Fruit fly (Drosophila melanogaster) whole organism, embryonic: ENCODE data around the gene NELF-B.

ENCODE experiments used
- Aef1 ChIP-seq: fragments of 200-800 bp; sonication (Bioruptor generic); IDR thresholded peaks from 3 replicates; pipeline ENCODE4 v1.3.6; 2022; ENCODE audit warnings: missing biosample characterization, missing genetic modification characterization
- B-H1 ChIP-seq: fragments of 200-800 bp; sonication (Bioruptor generic); IDR thresholded peaks from 3 replicates; pipeline ENCODE4 v1.3.6; 2022; ENCODE audit warnings: missing biosample characterization, missing genetic modification characterization
- B-H2 ChIP-seq: fragments of 200-800 bp; sonication (Bioruptor generic); optimal IDR thresholded peaks from 2 replicates; lab custom pipeline; 2018; ENCODE audit warnings: missing biosample characterization, mild to moderate bottlenecking, missing genetic modification characterization
- Blimp-1 ChIP-seq: fragments of 200-800 bp; sonication (Bioruptor generic); optimal IDR thresholded peaks from 3 replicates; lab custom pipeline; 2018; ENCODE audit warnings: missing biosample characterization, missing genetic modification characterization, mild to moderate bottlenecking, moderate library complexity, missing genetic modification reagents
- CG10147 ChIP-seq: fragments of 200-800 bp; sonication (Bioruptor generic); optimal IDR thresholded peaks from 2 replicates; lab custom pipeline; 2019; ENCODE audit warnings: missing biosample characterization, mild to moderate bottlenecking, missing genetic modification characterization, moderate library complexity
- CG11247 ChIP-seq: fragments of 200-800 bp; sonication (Bioruptor generic); IDR thresholded peaks from 2 replicates; pipeline ENCODE4 v1.3.6; 2022; ENCODE audit warnings: missing biosample characterization, missing genetic modification characterization
- CG11456 ChIP-seq: fragments of 200-800 bp; sonication (Bioruptor generic); IDR thresholded peaks from 3 replicates; pipeline ENCODE4 v1.3.6; 2022; ENCODE audit warnings: missing biosample characterization, missing genetic modification characterization
- CG12299 ChIP-seq: fragments of 200-800 bp; sonication (Bioruptor generic); optimal IDR thresholded peaks from 2 replicates; lab custom pipeline; 2018; ENCODE audit warnings: missing biosample characterization, mild to moderate bottlenecking, missing genetic modification characterization
- CG1233 ChIP-seq: fragments of 200-800 bp; sonication (Bioruptor generic); optimal IDR thresholded peaks from 4 replicates; lab custom pipeline; 2018; ENCODE audit warnings: missing biosample characterization, mild to moderate bottlenecking, missing genetic modification characterization
- CG12659 ChIP-seq: fragments of 200-800 bp; sonication (Bioruptor generic); optimal IDR thresholded peaks from 3 replicates; lab custom pipeline; 2017; ENCODE audit warnings: mild to moderate bottlenecking, missing biosample characterization, missing genetic modification reagents, missing genetic modification characterization
- CG1529 ChIP-seq: fragments of 200-800 bp; sonication (Bioruptor generic); optimal IDR thresholded peaks from 3 replicates; lab custom pipeline; 2018; ENCODE audit warnings: missing biosample characterization, missing genetic modification characterization
- CG15601 ChIP-seq: fragments of 200-800 bp; sonication (Bioruptor generic); optimal IDR thresholded peaks from 3 replicates; lab custom pipeline; 2019; ENCODE audit warnings: missing biosample characterization, mild to moderate bottlenecking, missing genetic modification characterization, moderate library complexity
- CG17568 ChIP-seq: fragments of 200-800 bp; sonication (Bioruptor generic); optimal IDR thresholded peaks from 2 replicates; lab custom pipeline; 2018; ENCODE audit warnings: missing biosample characterization, mild to moderate bottlenecking, missing genetic modification characterization, moderate library complexity
- CG1792 ChIP-seq: fragments of 200-800 bp; sonication (Bioruptor generic); optimal IDR thresholded peaks from 2 replicates; lab custom pipeline; 2016; ENCODE audit warnings: missing biosample characterization, missing genetic modification characterization
- CG18619 ChIP-seq: fragments of 200-800 bp; sonication (Bioruptor generic); optimal IDR thresholded peaks from 3 replicates; lab custom pipeline; 2017; ENCODE audit warnings: missing biosample characterization, mild to moderate bottlenecking, missing genetic modification characterization
- CG2116 ChIP-seq: fragments of 200-800 bp; sonication (Bioruptor generic); optimal IDR thresholded peaks from 3 replicates; lab custom pipeline; 2018; ENCODE audit warnings: missing biosample characterization, mild to moderate bottlenecking, missing genetic modification characterization
- CG2712 ChIP-seq: fragments of 200-800 bp; optimal IDR thresholded peaks from 3 replicates; lab custom pipeline; 2019; ENCODE audit warnings: missing biosample characterization, mild to moderate bottlenecking, missing genetic modification characterization, moderate library complexity
- CG3163 ChIP-seq: fragments of 200-800 bp; sonication (Bioruptor generic); optimal IDR thresholded peaks from 3 replicates; lab custom pipeline; 2016; ENCODE audit warnings: missing biosample characterization, missing genetic modification characterization
- CG43689 ChIP-seq: fragments of 200-800 bp; sonication (Bioruptor generic); IDR thresholded peaks from 2 replicates; pipeline ENCODE4 v1.3.6; 2022; ENCODE audit warnings: missing biosample characterization, missing genetic modification characterization
- CG4707 ChIP-seq: fragments of 200-800 bp; sonication (Bioruptor generic); optimal IDR thresholded peaks from 2 replicates; lab custom pipeline; 2018; ENCODE audit warnings: missing biosample characterization, mild to moderate bottlenecking, missing genetic modification characterization, moderate library complexity
- CG5180 ChIP-seq: fragments of 200-800 bp; sonication (Bioruptor generic); optimal IDR thresholded peaks from 3 replicates; lab custom pipeline; 2017; ENCODE audit warnings: missing biosample characterization, missing genetic modification characterization, mild to moderate bottlenecking, moderate library complexity, missing genetic modification reagents
- CTCF ChIP-seq: fragments of 200-800 bp; sonication (Bioruptor generic); optimal IDR thresholded peaks from 2 replicates; lab custom pipeline; 2017; ENCODE audit warnings: missing biosample characterization, mild to moderate bottlenecking, missing genetic modification characterization, moderate library complexity
- D ChIP-seq, 2 experiments: fragments of 200-800 bp in 1 of 2; fragments of >200 bp in 1 of 2; sonication (Bioruptor generic) in 1 of 2; optimal IDR thresholded peaks; 2 replicates in 1 of 2; 3 replicates in 1 of 2; lab custom pipeline; 2017; ENCODE audit warnings: mild to moderate bottlenecking in 1 of 2, missing biosample characterization in 1 of 2, missing genetic modification characterization in 1 of 2, missing genetic modification reagents in 1 of 2
- Dip2 ChIP-seq: fragments of 200-800 bp; sonication (Bioruptor generic); IDR thresholded peaks from 2 replicates; pipeline ENCODE4 v1.3.6; 2022; ENCODE audit warnings: missing biosample characterization, missing genetic modification characterization
- HmgZ ChIP-seq: fragments of 200-800 bp; sonication (Bioruptor generic); optimal IDR thresholded peaks from 2 replicates; lab custom pipeline; 2018; ENCODE audit warnings: missing biosample characterization, mild to moderate bottlenecking, missing genetic modification characterization
- Hr39 ChIP-seq: fragments of >200 bp; optimal IDR thresholded peaks from 2 replicates; lab custom pipeline; 2017
- Hsf ChIP-seq: fragments of 200-800 bp; sonication (Bioruptor generic); optimal IDR thresholded peaks from 3 replicates; lab custom pipeline; 2016; ENCODE audit warnings: missing biosample characterization, missing genetic modification characterization
- Max ChIP-seq: fragments of 200-800 bp; sonication (Bioruptor generic); optimal IDR thresholded peaks from 2 replicates; lab custom pipeline; 2016; ENCODE audit warnings: missing biosample characterization, mild to moderate bottlenecking, missing genetic modification characterization
- PHDP ChIP-seq: fragments of 200-800 bp; sonication (Bioruptor generic); optimal IDR thresholded peaks from 3 replicates; lab custom pipeline; 2018; ENCODE audit warnings: missing biosample characterization, mild to moderate bottlenecking, missing genetic modification characterization, moderate library complexity
- Ssrp ChIP-seq: fragments of 200-800 bp; sonication (Bioruptor generic); optimal IDR thresholded peaks from 2 replicates; lab custom pipeline; 2018; ENCODE audit warnings: missing biosample characterization, mild to moderate bottlenecking, missing genetic modification characterization, moderate library complexity
- Taf1 ChIP-seq: fragments of 200-800 bp; sonication (Bioruptor generic); IDR thresholded peaks from 2 replicates; pipeline ENCODE4 v1.3.6; 2022; ENCODE audit warnings: missing biosample characterization, missing genetic modification characterization
- Tbp ChIP-seq: fragments of >200 bp; optimal IDR thresholded peaks from 2 replicates; lab custom pipeline; 2018; ENCODE audit warnings: missing biosample characterization, missing genetic modification characterization
- al ChIP-seq: fragments of 200-800 bp; sonication (Bioruptor generic); IDR thresholded peaks from 2 replicates; pipeline ENCODE4 v1.3.6; 2022; ENCODE audit warnings: missing biosample characterization, missing genetic modification characterization
- bsh ChIP-seq, 2 experiments: fragments of 200-800 bp; sonication (Bioruptor generic); optimal IDR thresholded peaks; 2 replicates each; lab custom pipeline; 2017 to 2018; ENCODE audit warnings: mild to moderate bottlenecking in 2 of 2, missing biosample characterization in 2 of 2, missing genetic modification characterization in 2 of 2, moderate library complexity in 1 of 2
- cas ChIP-seq: fragments of 200-800 bp; sonication (Bioruptor generic); IDR thresholded peaks from 2 replicates; pipeline ENCODE4 v1.3.6; 2022; ENCODE audit warnings: missing biosample characterization, missing genetic modification characterization
- cg ChIP-seq: fragments of 200-800 bp; sonication (Bioruptor generic); optimal IDR thresholded peaks from 3 replicates; lab custom pipeline; 2019; ENCODE audit warnings: missing biosample characterization, mild to moderate bottlenecking, missing genetic modification characterization, moderate library complexity
- fd64A ChIP-seq: fragments of 200-800 bp; sonication (Bioruptor generic); optimal IDR thresholded peaks from 3 replicates; lab custom pipeline; 2018; ENCODE audit warnings: missing biosample characterization, mild to moderate bottlenecking, missing genetic modification characterization
- gfzf ChIP-seq: fragments of 200-800 bp; sonication (Bioruptor generic); optimal IDR thresholded peaks from 2 replicates; lab custom pipeline; 2016; ENCODE audit warnings: missing biosample characterization, mild to moderate bottlenecking, missing genetic modification characterization, moderate library complexity
- lbe ChIP-seq: fragments of 200-800 bp; sonication (Bioruptor generic); optimal IDR thresholded peaks from 2 replicates; lab custom pipeline; 2016; ENCODE audit warnings: missing biosample characterization, mild to moderate bottlenecking, missing genetic modification characterization
- nom ChIP-seq: fragments of 200-800 bp; sonication (Bioruptor generic); optimal IDR thresholded peaks from 2 replicates; lab custom pipeline; 2017; ENCODE audit warnings: missing biosample characterization, missing genetic modification characterization, mild to moderate bottlenecking, moderate library complexity, missing genetic modification reagents
- otp ChIP-seq: fragments of 200-800 bp; sonication (Bioruptor generic); IDR thresholded peaks from 3 replicates; pipeline ENCODE4, ENCODE4 v1.3.6; 2022; ENCODE audit warnings: missing biosample characterization, missing genetic modification characterization
- phol ChIP-seq: fragments of 200-800 bp; sonication (Bioruptor generic); optimal IDR thresholded peaks from 3 replicates; lab custom pipeline; 2018; ENCODE audit warnings: missing biosample characterization, mild to moderate bottlenecking, missing genetic modification characterization, moderate library complexity
- pita ChIP-seq: fragments of 200-800 bp; sonication (Bioruptor generic); optimal IDR thresholded peaks from 2 replicates; lab custom pipeline; 2017; ENCODE audit warnings: missing biosample characterization, mild to moderate bottlenecking, missing genetic modification characterization
- pnt ChIP-seq: fragments of 200-800 bp; sonication (Bioruptor generic); optimal IDR thresholded peaks from 3 replicates; lab custom pipeline; 2016; ENCODE audit warnings: missing biosample characterization, missing genetic modification characterization
- pzg ChIP-seq: fragments of 200-800 bp; sonication (Bioruptor generic); optimal IDR thresholded peaks from 3 replicates; lab custom pipeline; 2018; ENCODE audit warnings: missing biosample characterization, mild to moderate bottlenecking, missing genetic modification characterization, moderate library complexity
- rib ChIP-seq: fragments of 200-800 bp; sonication (Bioruptor generic); IDR thresholded peaks from 2 replicates; pipeline ENCODE4 v1.3.6; 2022; ENCODE audit warnings: missing biosample characterization, missing genetic modification characterization
- salm ChIP-seq: fragments of 200-800 bp; sonication (Bioruptor generic); optimal IDR thresholded peaks from 2 replicates; lab custom pipeline; 2018; ENCODE audit warnings: missing biosample characterization, mild to moderate bottlenecking, missing genetic modification characterization
- slbo ChIP-seq: fragments of 200-800 bp; sonication (Bioruptor generic); IDR thresholded peaks from 2 replicates; pipeline ENCODE4 v1.3.6; 2022; ENCODE audit warnings: missing biosample characterization, missing genetic modification characterization
- tap ChIP-seq: fragments of 200-800 bp; optimal IDR thresholded peaks from 3 replicates; lab custom pipeline; 2019; ENCODE audit warnings: missing biosample characterization, mild to moderate bottlenecking, missing genetic modification characterization, moderate library complexity
- trh ChIP-seq: fragments of 200-800 bp; sonication (Bioruptor generic); optimal IDR thresholded peaks from 2 replicates; lab custom pipeline; 2016; ENCODE audit warnings: missing biosample characterization, missing genetic modification characterization
- unc-4 ChIP-seq: fragments of 200-800 bp; sonication (Bioruptor generic); IDR thresholded peaks from 2 replicates; pipeline ENCODE4 v1.3.6; 2022; ENCODE audit warnings: missing biosample characterization, missing genetic modification characterization; ENCODE audit not compliant: partially characterized antibody
- unpg ChIP-seq: fragments of 200-800 bp; sonication (Bioruptor generic); optimal IDR thresholded peaks from 3 replicates; lab custom pipeline; 2018; ENCODE audit warnings: missing biosample characterization, mild to moderate bottlenecking, missing genetic modification characterization, moderate library complexity

NELF-B gene

dm6 chrX:7678824-7679223 is 49.3 kb downstream of the NELF-B start (continued):
- TF ChIP-seq CG12659 (GFP tag; lab: Kevin White, UChicago) (peak; percentile 42), unc-4 (GFP tag; lab: Robert Waterston, UW) (no peak), Taf1 (GFP tag; lab: Robert Waterston, UW) (no peak), tap (tag; lab: Kevin White, UChicago) (no peak), CG12299 (tag; lab: Kevin White, UChicago) (no peak), nom (GFP tag; lab: Kevin White, UChicago) (no peak), pzg (GFP tag; lab: Kevin White, UChicago) (peak; percentile 56), lbe (GFP tag; lab: Kevin White, UChicago) (no peak), al (GFP tag; lab: Robert Waterston, UW) (no peak), Tbp (GFP tag; lab: Kevin White, UChicago) (no peak), CG5180 (no peak), otp (GFP tag; lab: Robert Waterston, UW) (no peak), CG1233 (GFP tag; lab: Kevin White, UChicago) (no peak), CG1529 (GFP tag; lab: Kevin White, UChicago) (no peak), CG43689 (no peak), HmgZ (tag; lab: Kevin White, UChicago) (peak; percentile 65), bsh (GFP tag; optimal IDR thresholded peaks at IDR 0.05; lab: Kevin White, UChicago) (no peak), CG15601 (tag; lab: Kevin White, UChicago) (peak; percentile 12), phol (tag; lab: Kevin White, UChicago) (peak; percentile 43), CG18619 (GFP tag; lab: Kevin White, UChicago) (no peak), gfzf (GFP tag; lab: Kevin White, UChicago) (peak; percentile 48), CG17568 (no peak), CG2116 (GFP tag; lab: Kevin White, UChicago) (peak; percentile 11), Dip2 (no peak), pnt (GFP tag; lab: Kevin White, UChicago) (no peak), CG1792 (GFP tag; lab: Kevin White, UChicago) (no peak), unpg (GFP tag; lab: Kevin White, UChicago) (no peak), Hr39 (no peak), trh (GFP tag; lab: Kevin White, UChicago) (no peak), cg (GFP tag; lab: Kevin White, UChicago) (no peak), cas (no peak), PHDP (tag; lab: Kevin White, UChicago) (no peak), Aef1 (no peak), CG4707 (GFP tag; lab: Kevin White, UChicago) (no peak), CG11247 (GFP tag; lab: Robert Waterston, UW) (no peak), B-H2 (GFP tag; lab: Kevin White, UChicago) (peak; percentile 1), CG11456 (GFP tag; lab: Robert Waterston, UW) (no peak), B-H1 (GFP tag; lab: Robert Waterston, UW) (no peak), pita (GFP tag; lab: Kevin White, UChicago) (peak; percentile 92), rib (no peak), D (optimal IDR thresholded peaks at IDR 0.05; lab: Kevin White, UChicago) (no peak), D (GFP tag; optimal IDR thresholded peaks at IDR 0.05; lab: Kevin White, UChicago) (no peak), CG3163 (peak; percentile 5), Ssrp (tag; lab: Kevin White, UChicago) (no peak), slbo (GFP tag; lab: Robert Waterston, UW) (no peak), Hsf (GFP tag; lab: Kevin White, UChicago) (no peak), Max (GFP tag; lab: Kevin White, UChicago) (no peak), CG2712 (tag; lab: Kevin White, UChicago) (peak; percentile 32), CTCF (peak; percentile 94), CG10147 (peak; percentile 28), salm (tag; lab: Kevin White, UChicago) (no peak), Blimp-1 (GFP tag; lab: Kevin White, UChicago) (no peak), fd64A (GFP tag; lab: Kevin White, UChicago) (no peak)
